Fruit fly (Drosophila melanogaster) whole organism, prepupa: ENCODE results near the gene CG15286.

Source experiments
- Blimp-1 ChIP-seq: fragments of 200-800 bp; sonication (Bioruptor generic); optimal IDR thresholded peaks from 3 replicates; lab custom pipeline; 2017; ENCODE audit warnings: missing biosample characterization, missing genetic modification characterization, mild to moderate bottlenecking, moderate library complexity, missing genetic modification reagents
- CG10631 ChIP-seq: fragments of 200-800 bp; sonication (Bioruptor generic); optimal IDR thresholded peaks from 2 replicates; lab custom pipeline; 2016; ENCODE audit warnings: missing biosample characterization, missing genetic modification characterization
- CG11762 ChIP-seq: fragments of 200-800 bp; sonication (Bioruptor generic); optimal IDR thresholded peaks from 3 replicates; lab custom pipeline; 2016; ENCODE audit warnings: missing biosample characterization, missing genetic modification characterization; ENCODE audit not compliant: insufficient read depth
- CG11902 ChIP-seq: fragments of 200-800 bp; sonication (Bioruptor generic); optimal IDR thresholded peaks from 3 replicates; lab custom pipeline; 2016; ENCODE audit warnings: missing biosample characterization, missing genetic modification characterization
- CG15336 ChIP-seq: fragments of 200-800 bp; sonication (Bioruptor generic); IDR thresholded peaks from 2 replicates; pipeline ENCODE4 v1.3.6; 2022; ENCODE audit warnings: missing biosample characterization, missing genetic modification characterization
- CG16779 ChIP-seq: fragments of 200-800 bp; sonication (Bioruptor generic); optimal IDR thresholded peaks from 3 replicates; lab custom pipeline; 2017; ENCODE audit warnings: missing biosample characterization, mild to moderate bottlenecking, missing genetic modification characterization
- CG3032 ChIP-seq: fragments of 200-800 bp; optimal IDR thresholded peaks from 2 replicates; lab custom pipeline; 2019; ENCODE audit warnings: missing biosample characterization, mild to moderate bottlenecking, missing genetic modification characterization, moderate library complexity
- CG31627 ChIP-seq: fragments of 200-800 bp; sonication (Bioruptor generic); optimal IDR thresholded peaks from 3 replicates; lab custom pipeline; 2016; ENCODE audit warnings: missing biosample characterization, missing genetic modification characterization
- CG32006 ChIP-seq: fragments of 200-800 bp; sonication (Bioruptor generic); optimal IDR thresholded peaks from 3 replicates; lab custom pipeline; 2017; ENCODE audit warnings: missing biosample characterization, mild to moderate bottlenecking, missing genetic modification characterization
- CG6276 ChIP-seq: fragments of 200-800 bp; sonication (Bioruptor generic); optimal IDR thresholded peaks from 2 replicates; lab custom pipeline; 2017; ENCODE audit warnings: missing biosample characterization, mild to moderate bottlenecking, missing genetic modification characterization
- CG6792 ChIP-seq: fragments of 200-800 bp; sonication (Bioruptor generic); optimal IDR thresholded peaks from 3 replicates; lab custom pipeline; 2016; ENCODE audit warnings: missing biosample characterization, missing genetic modification characterization
- CG6854 ChIP-seq: fragments of 200-800 bp; sonication (Bioruptor generic); optimal IDR thresholded peaks from 2 replicates; lab custom pipeline; 2017; ENCODE audit warnings: missing biosample characterization, mild to moderate bottlenecking, missing genetic modification characterization
- CG7368 ChIP-seq: fragments of 200-800 bp; sonication (Bioruptor generic); optimal IDR thresholded peaks from 3 replicates; lab custom pipeline; 2016; ENCODE audit warnings: missing biosample characterization, missing genetic modification characterization
- CG8319 ChIP-seq: fragments of 200-800 bp; sonication (Bioruptor generic); optimal IDR thresholded peaks from 3 replicates; lab custom pipeline; 2016; ENCODE audit warnings: missing biosample characterization, missing genetic modification characterization
- CG8632 ChIP-seq: fragments of 200-800 bp; sonication (Bioruptor generic); optimal IDR thresholded peaks from 3 replicates; lab custom pipeline; 2016; ENCODE audit warnings: missing biosample characterization, missing genetic modification characterization
- Eip75B ChIP-seq: fragments of 200-800 bp; sonication (Bioruptor generic); optimal IDR thresholded peaks from 3 replicates; lab custom pipeline; 2016; ENCODE audit warnings: missing biosample characterization, missing genetic modification characterization
- Eip78C ChIP-seq: fragments of 200-800 bp; sonication (Bioruptor generic); peaks from one replicate; lab custom pipeline; 2016; ENCODE audit warnings: missing biosample characterization, missing genetic modification characterization
- Ets21C ChIP-seq: fragments of 200-800 bp; sonication (Bioruptor generic); optimal IDR thresholded peaks from 3 replicates; lab custom pipeline; 2016; ENCODE audit warnings: missing biosample characterization, missing genetic modification characterization
- Ets96B ChIP-seq: fragments of 200-800 bp; optimal IDR thresholded peaks from 2 replicates; lab custom pipeline; 2019; ENCODE audit warnings: missing biosample characterization, mild to moderate bottlenecking, missing genetic modification characterization, moderate library complexity
- Gug ChIP-seq: fragments of 200-800 bp; sonication (Bioruptor generic); IDR thresholded peaks from 2 replicates; pipeline ENCODE4 v1.3.6; 2022; ENCODE audit warnings: missing biosample characterization, missing genetic modification characterization
- Hr38 ChIP-seq: sonication (Bioruptor generic); optimal IDR thresholded peaks from 2 replicates; lab custom pipeline; 2016; ENCODE audit warnings: missing biosample characterization, missing genetic modification characterization
- Hr39 ChIP-seq: fragments of 200-800 bp; sonication (Bioruptor generic); optimal IDR thresholded peaks from 2 replicates; lab custom pipeline; 2016; ENCODE audit warnings: missing biosample characterization, missing genetic modification characterization
- Hr4 ChIP-seq: fragments of 200-800 bp; sonication (Bioruptor generic); optimal IDR thresholded peaks from 3 replicates; lab custom pipeline; 2016; ENCODE audit warnings: missing biosample characterization, missing genetic modification characterization
- Lpt ChIP-seq: fragments of 200-800 bp; sonication (Bioruptor generic); optimal IDR thresholded peaks from 3 replicates; lab custom pipeline; 2016; ENCODE audit warnings: missing biosample characterization, missing genetic modification characterization
- Met ChIP-seq: fragments of 200-800 bp; sonication (Bioruptor generic); optimal IDR thresholded peaks from 3 replicates; lab custom pipeline; 2016; ENCODE audit warnings: missing biosample characterization, missing genetic modification characterization
- OdsH ChIP-seq: fragments of 200-800 bp; sonication (Bioruptor generic); optimal IDR thresholded peaks from 3 replicates; lab custom pipeline; 2016; ENCODE audit warnings: missing biosample characterization, missing genetic modification characterization
- Smox ChIP-seq: fragments of 200-800 bp; sonication (Bioruptor generic); optimal IDR thresholded peaks from 3 replicates; lab custom pipeline; 2016; ENCODE audit warnings: missing biosample characterization, missing genetic modification characterization
- Sox102F ChIP-seq: fragments of 200-800 bp; sonication (Bioruptor generic); optimal IDR thresholded peaks from 2 replicates; lab custom pipeline; 2016; ENCODE audit warnings: missing biosample characterization, mild to moderate bottlenecking, missing genetic modification characterization
- Sox15 ChIP-seq: fragments of 200-800 bp; sonication (Bioruptor generic); optimal IDR thresholded peaks from 3 replicates; lab custom pipeline; 2016; ENCODE audit warnings: missing biosample characterization, missing genetic modification characterization
- achi ChIP-seq: fragments of 200-800 bp; sonication (Bioruptor generic); optimal IDR thresholded peaks from 3 replicates; lab custom pipeline; 2016; ENCODE audit warnings: missing biosample characterization, missing genetic modification characterization
- acj6 ChIP-seq: fragments of 200-800 bp; sonication (Bioruptor generic); optimal IDR thresholded peaks from 3 replicates; lab custom pipeline; 2016; ENCODE audit warnings: missing biosample characterization, missing genetic modification characterization
- cyc ChIP-seq: fragments of 200-800 bp; sonication (Bioruptor generic); optimal IDR thresholded peaks from 3 replicates; lab custom pipeline; 2016; ENCODE audit warnings: missing biosample characterization, missing genetic modification characterization
- dac ChIP-seq: fragments of 200-800 bp; sonication (Bioruptor generic); optimal IDR thresholded peaks from 2 replicates; lab custom pipeline; 2017; ENCODE audit warnings: missing biosample characterization, mild to moderate bottlenecking, missing genetic modification characterization
- dsx ChIP-seq: fragments of 200-800 bp; optimal IDR thresholded peaks from 3 replicates; lab custom pipeline; 2019; ENCODE audit warnings: missing biosample characterization, mild to moderate bottlenecking, missing genetic modification characterization, moderate library complexity; ENCODE audit not compliant: poor library complexity, severe bottlenecking
- eg ChIP-seq: fragments of 200-800 bp; sonication (Bioruptor generic); IDR thresholded peaks from 3 replicates; pipeline ENCODE4 v1.3.6; 2022; ENCODE audit warnings: missing biosample characterization, missing genetic modification characterization
- esn ChIP-seq: fragments of 200-800 bp; sonication (Bioruptor generic); optimal IDR thresholded peaks from 2 replicates; lab custom pipeline; 2016; ENCODE audit warnings: missing biosample characterization, mild to moderate bottlenecking, missing genetic modification characterization, moderate library complexity
- fkh ChIP-seq: fragments of 200-800 bp; sonication (Bioruptor generic); optimal IDR thresholded peaks from 3 replicates; lab custom pipeline; 2017; ENCODE audit warnings: missing biosample characterization, mild to moderate bottlenecking, missing genetic modification characterization, moderate library complexity
- lz ChIP-seq: fragments of 200-800 bp; sonication (Bioruptor generic); optimal IDR thresholded peaks from 3 replicates; lab custom pipeline; 2016; ENCODE audit warnings: missing biosample characterization, missing genetic modification characterization
- net ChIP-seq: fragments of 200-800 bp; sonication (Bioruptor generic); optimal IDR thresholded peaks from 3 replicates; lab custom pipeline; 2016; ENCODE audit warnings: missing biosample characterization, missing genetic modification characterization
- salr ChIP-seq, 2 experiments: fragments of 200-800 bp; sonication (Bioruptor generic); optimal IDR thresholded peaks; 3 replicates each; lab custom pipeline; 2016 to 2018; ENCODE audit warnings: missing biosample characterization in 2 of 2, missing genetic modification characterization in 2 of 2, mild to moderate bottlenecking in 1 of 2
- spab ChIP-seq: fragments of 200-800 bp; sonication (Bioruptor generic); optimal IDR thresholded peaks from 2 replicates; lab custom pipeline; 2017; ENCODE audit warnings: missing biosample characterization, mild to moderate bottlenecking, missing genetic modification characterization, missing genetic modification reagents
- ss ChIP-seq, 2 experiments: fragments of 200-800 bp; sonication (Bioruptor generic); optimal IDR thresholded peaks; 2 replicates in 1 of 2; 3 replicates in 1 of 2; lab custom pipeline; 2017 to 2018; ENCODE audit warnings: mild to moderate bottlenecking in 2 of 2, missing biosample characterization in 2 of 2, missing genetic modification characterization in 2 of 2, moderate library complexity in 1 of 2
- svp ChIP-seq: fragments of 200-800 bp; sonication (Bioruptor generic); peaks from one replicate; lab custom pipeline; 2016; ENCODE audit warnings: missing biosample characterization, missing genetic modification characterization
- topi ChIP-seq: fragments of 200-800 bp; sonication (Bioruptor generic); optimal IDR thresholded peaks from 3 replicates; lab custom pipeline; 2016; ENCODE audit warnings: missing biosample characterization, missing genetic modification characterization
- vri ChIP-seq: fragments of 200-800 bp; sonication (Bioruptor generic); optimal IDR thresholded peaks from 3 replicates; lab custom pipeline; 2016; ENCODE audit warnings: missing biosample characterization, mild to moderate bottlenecking, missing genetic modification characterization

Gene CG15286

dm6 chr2L:14358780-14359462 lies 20.9 kb downstream of the CG15286 start, which contains the start of gene Pgant35A (continued):
- TF ChIP-seq eg (no peak), dsx (peak; percentile 51), CG6276 (no peak), Ets96B (no peak), Eip78C (GFP tag; lab: Kevin White, UChicago) (peak; percentile 40), Hr4 (GFP tag; lab: Kevin White, UChicago) (peak; percentile 23), CG8319 (GFP tag; lab: Kevin White, UChicago) (no peak), CG31627 (GFP tag; lab: Kevin White, UChicago) (peak; percentile 36), lz (peak; percentile 32), vri (GFP tag; lab: Kevin White, UChicago) (no peak), Sox15 (no peak), CG15336 (GFP tag; lab: Robert Waterston, UW) (peak; percentile 52; the same call in 1 of the 2 replicates), CG16779 (tag; lab: Kevin White, UChicago) (no peak), fkh (GFP tag; lab: Kevin White, UChicago) (peak; percentile 37), OdsH (GFP tag; lab: Kevin White, UChicago) (no peak), CG11762 (GFP tag; lab: Kevin White, UChicago) (no peak), CG3032 (tag; lab: Kevin White, UChicago) (peak; percentile 20), net (GFP tag; lab: Kevin White, UChicago) (no peak), Eip75B (no peak), spab (GFP tag; lab: Kevin White, UChicago) (no peak), Lpt (no peak), ss (GFP tag; optimal IDR thresholded peaks at IDR 0.05; lab: Kevin White, UChicago) (peak in 1 of 2 experiments; percentile 2), CG6854 (GFP tag; lab: Kevin White, UChicago) (no peak), topi (peak; percentile 18), CG8632 (GFP tag; lab: Kevin White, UChicago) (no peak), Smox (GFP tag; lab: Kevin White, UChicago) (peak; percentile 16), CG32006 (peak; percentile 21), dac (GFP tag; lab: Kevin White, UChicago) (no peak), CG7368 (GFP tag; lab: Kevin White, UChicago) (no peak), cyc (GFP tag; lab: Kevin White, UChicago) (no peak), Gug (no peak)

dm6 chr2L:14361281-14361680 lies 23.2 kb downstream of the CG15286 start:
- TF ChIP-seq CG3032 (tag; lab: Kevin White, UChicago) (no peak), CG15336 (GFP tag; lab: Robert Waterston, UW) (no peak), ss (GFP tag; optimal IDR thresholded peaks at IDR 0.05; lab: Kevin White, UChicago) (no peak), CG11902 (GFP tag; lab: Kevin White, UChicago) (no peak), CG6854 (GFP tag; lab: Kevin White, UChicago) (no peak), salr (GFP tag; optimal IDR thresholded peaks at IDR 0.05; lab: Kevin White, UChicago) (no peak), acj6 (no peak), CG32006 (no peak), CG6792 (GFP tag; lab: Kevin White, UChicago) (no peak), Gug (no peak), CG10631 (GFP tag; lab: Kevin White, UChicago) (no peak), Sox102F (GFP tag; lab: Kevin White, UChicago) (no peak), Ets21C (GFP tag; lab: Kevin White, UChicago) (no peak)

- TF ChIP-seq Blimp-1 (GFP tag; lab: Kevin White, UChicago): no peak
- peak; percentile 63 for TF ChIP-seq Met (GFP tag; lab: Kevin White, UChicago)
- TF ChIP-seq CG7368 (GFP tag; lab: Kevin White, UChicago): peak; percentile 36
- peak; percentile 32 for TF ChIP-seq topi
- TF ChIP-seq Hr38: no peak
- peak; percentile 43 for TF ChIP-seq CG11762 (GFP tag; lab: Kevin White, UChicago)
- peak; percentile 21 for TF ChIP-seq Hr39 (GFP tag; lab: Kevin White, UChicago)
- TF ChIP-seq CG6854 (GFP tag; lab: Kevin White, UChicago): no peak
- TF ChIP-seq svp (GFP tag; lab: Kevin White, UChicago): peak; percentile 68
- peak; percentile 78 for TF ChIP-seq Gug
- TF ChIP-seq CG10631 (GFP tag; lab: Kevin White, UChicago): peak; percentile 78
- peak; percentile 73 for TF ChIP-seq CG32006
- peak; percentile 85 for TF ChIP-seq Eip78C (GFP tag; lab: Kevin White, UChicago)
- peak; percentile 66 for TF ChIP-seq acj6
- peak; percentile 26 for TF ChIP-seq Sox102F (GFP tag; lab: Kevin White, UChicago)
- peak; percentile 40 for TF ChIP-seq lz
- peak; percentile 67 for TF ChIP-seq achi (GFP tag; lab: Kevin White, UChicago)
- peak; percentile 74 for TF ChIP-seq esn (GFP tag; lab: Kevin White, UChicago)
- peak; percentile 21 for TF ChIP-seq CG16779 (tag; lab: Kevin White, UChicago)
- TF ChIP-seq vri (GFP tag; lab: Kevin White, UChicago): no peak
- peak; percentile 59 for TF ChIP-seq cyc (GFP tag; lab: Kevin White, UChicago)
- peak; percentile 80 for TF ChIP-seq CG15336 (GFP tag; lab: Robert Waterston, UW)
- no peak for TF ChIP-seq CG8319 (GFP tag; lab: Kevin White, UChicago)
- peak; percentile 58 for TF ChIP-seq Lpt
These were observed 23.7 kb downstream of the CG15286 start, which contains the start of gene spel1 for dm6 chr2L:14361736-14362180. TSS of gene spel1 (plus strand) at chr2L:14362069.
